Fruit fly (Drosophila melanogaster) whole organism, prepupa: ENCODE data around the gene LpR2.

Source experiments
- CG10631 ChIP-seq: fragments of 200-800 bp; sonication (Bioruptor generic); optimal IDR thresholded peaks from 2 replicates; lab custom pipeline; 2016; ENCODE audit warnings: missing biosample characterization, missing genetic modification characterization
- CG10669 ChIP-seq: fragments of 200-800 bp; sonication (Bioruptor generic); optimal IDR thresholded peaks from 3 replicates; lab custom pipeline; 2018; ENCODE audit warnings: missing biosample characterization, mild to moderate bottlenecking, missing genetic modification characterization, moderate library complexity
- CG11294 ChIP-seq: fragments of 200-800 bp; sonication (Bioruptor generic); IDR thresholded peaks from 2 replicates; pipeline ENCODE4 v1.3.6; 2022; ENCODE audit warnings: missing biosample characterization, missing genetic modification characterization
- CG15336 ChIP-seq: fragments of 200-800 bp; sonication (Bioruptor generic); IDR thresholded peaks from 2 replicates; pipeline ENCODE4 v1.3.6; 2022; ENCODE audit warnings: missing biosample characterization, missing genetic modification characterization
- CG1621 ChIP-seq: fragments of 200-800 bp; sonication (Bioruptor generic); optimal IDR thresholded peaks from 3 replicates; lab custom pipeline; 2018; ENCODE audit warnings: missing biosample characterization, mild to moderate bottlenecking, missing genetic modification characterization
- CG16779 ChIP-seq: fragments of 200-800 bp; sonication (Bioruptor generic); optimal IDR thresholded peaks from 3 replicates; lab custom pipeline; 2017; ENCODE audit warnings: missing biosample characterization, mild to moderate bottlenecking, missing genetic modification characterization
- CG3032 ChIP-seq: fragments of 200-800 bp; optimal IDR thresholded peaks from 2 replicates; lab custom pipeline; 2019; ENCODE audit warnings: missing biosample characterization, mild to moderate bottlenecking, missing genetic modification characterization, moderate library complexity
- CG31627 ChIP-seq: fragments of 200-800 bp; sonication (Bioruptor generic); optimal IDR thresholded peaks from 3 replicates; lab custom pipeline; 2016; ENCODE audit warnings: missing biosample characterization, missing genetic modification characterization
- CG6276 ChIP-seq: fragments of 200-800 bp; sonication (Bioruptor generic); optimal IDR thresholded peaks from 2 replicates; lab custom pipeline; 2017; ENCODE audit warnings: missing biosample characterization, mild to moderate bottlenecking, missing genetic modification characterization
- CG6792 ChIP-seq: fragments of 200-800 bp; sonication (Bioruptor generic); optimal IDR thresholded peaks from 3 replicates; lab custom pipeline; 2016; ENCODE audit warnings: missing biosample characterization, missing genetic modification characterization
- CG6808 ChIP-seq: fragments of 200-800 bp; sonication (Bioruptor generic); optimal IDR thresholded peaks from 3 replicates; lab custom pipeline; 2017; ENCODE audit warnings: missing biosample characterization, missing genetic modification characterization, mild to moderate bottlenecking, moderate library complexity, missing genetic modification reagents
- CG7368 ChIP-seq: fragments of 200-800 bp; sonication (Bioruptor generic); optimal IDR thresholded peaks from 3 replicates; lab custom pipeline; 2016; ENCODE audit warnings: missing biosample characterization, missing genetic modification characterization
- CG8119 ChIP-seq: fragments of 200-800 bp; sonication (Bioruptor generic); IDR thresholded peaks from 3 replicates; pipeline ENCODE4 v1.3.6; 2022; ENCODE audit warnings: missing biosample characterization, missing genetic modification characterization
- CG8319 ChIP-seq: fragments of 200-800 bp; sonication (Bioruptor generic); optimal IDR thresholded peaks from 3 replicates; lab custom pipeline; 2016; ENCODE audit warnings: missing biosample characterization, missing genetic modification characterization
- CG8632 ChIP-seq: fragments of 200-800 bp; sonication (Bioruptor generic); optimal IDR thresholded peaks from 3 replicates; lab custom pipeline; 2016; ENCODE audit warnings: missing biosample characterization, missing genetic modification characterization
- Eip75B ChIP-seq: fragments of 200-800 bp; sonication (Bioruptor generic); optimal IDR thresholded peaks from 3 replicates; lab custom pipeline; 2016; ENCODE audit warnings: missing biosample characterization, missing genetic modification characterization
- Eip93F ChIP-seq: fragments of 200-800 bp; sonication (Bioruptor generic); optimal IDR thresholded peaks from 2 replicates; lab custom pipeline; 2016; ENCODE audit warnings: missing biosample characterization, mild to moderate bottlenecking, missing genetic modification characterization
- Ets21C ChIP-seq: fragments of 200-800 bp; sonication (Bioruptor generic); optimal IDR thresholded peaks from 3 replicates; lab custom pipeline; 2016; ENCODE audit warnings: missing biosample characterization, missing genetic modification characterization
- Gug ChIP-seq: fragments of 200-800 bp; sonication (Bioruptor generic); IDR thresholded peaks from 2 replicates; pipeline ENCODE4 v1.3.6; 2022; ENCODE audit warnings: missing biosample characterization, missing genetic modification characterization
- Hr38 ChIP-seq: sonication (Bioruptor generic); optimal IDR thresholded peaks from 2 replicates; lab custom pipeline; 2016; ENCODE audit warnings: missing biosample characterization, missing genetic modification characterization
- Hr39 ChIP-seq: fragments of 200-800 bp; sonication (Bioruptor generic); optimal IDR thresholded peaks from 2 replicates; lab custom pipeline; 2016; ENCODE audit warnings: missing biosample characterization, missing genetic modification characterization
- Hr4 ChIP-seq: fragments of 200-800 bp; sonication (Bioruptor generic); optimal IDR thresholded peaks from 3 replicates; lab custom pipeline; 2016; ENCODE audit warnings: missing biosample characterization, missing genetic modification characterization
- Lpt ChIP-seq: fragments of 200-800 bp; sonication (Bioruptor generic); optimal IDR thresholded peaks from 3 replicates; lab custom pipeline; 2016; ENCODE audit warnings: missing biosample characterization, missing genetic modification characterization
- Met ChIP-seq: fragments of 200-800 bp; sonication (Bioruptor generic); optimal IDR thresholded peaks from 3 replicates; lab custom pipeline; 2016; ENCODE audit warnings: missing biosample characterization, missing genetic modification characterization
- Smox ChIP-seq: fragments of 200-800 bp; sonication (Bioruptor generic); optimal IDR thresholded peaks from 3 replicates; lab custom pipeline; 2016; ENCODE audit warnings: missing biosample characterization, missing genetic modification characterization
- Sox102F ChIP-seq: fragments of 200-800 bp; sonication (Bioruptor generic); optimal IDR thresholded peaks from 2 replicates; lab custom pipeline; 2016; ENCODE audit warnings: missing biosample characterization, mild to moderate bottlenecking, missing genetic modification characterization
- Sox14 ChIP-seq: fragments of 200-800 bp; sonication (Bioruptor generic); optimal IDR thresholded peaks from 3 replicates; lab custom pipeline; 2016; ENCODE audit warnings: missing biosample characterization, missing genetic modification characterization
- achi ChIP-seq: fragments of 200-800 bp; sonication (Bioruptor generic); optimal IDR thresholded peaks from 3 replicates; lab custom pipeline; 2016; ENCODE audit warnings: missing biosample characterization, missing genetic modification characterization
- acj6 ChIP-seq: fragments of 200-800 bp; sonication (Bioruptor generic); optimal IDR thresholded peaks from 3 replicates; lab custom pipeline; 2016; ENCODE audit warnings: missing biosample characterization, missing genetic modification characterization
- cyc ChIP-seq: fragments of 200-800 bp; sonication (Bioruptor generic); optimal IDR thresholded peaks from 3 replicates; lab custom pipeline; 2016; ENCODE audit warnings: missing biosample characterization, missing genetic modification characterization
- dsx ChIP-seq: fragments of 200-800 bp; optimal IDR thresholded peaks from 3 replicates; lab custom pipeline; 2019; ENCODE audit warnings: missing biosample characterization, mild to moderate bottlenecking, missing genetic modification characterization, moderate library complexity; ENCODE audit not compliant: poor library complexity, severe bottlenecking
- eg ChIP-seq: fragments of 200-800 bp; sonication (Bioruptor generic); IDR thresholded peaks from 3 replicates; pipeline ENCODE4 v1.3.6; 2022; ENCODE audit warnings: missing biosample characterization, missing genetic modification characterization
- esn ChIP-seq: fragments of 200-800 bp; sonication (Bioruptor generic); optimal IDR thresholded peaks from 2 replicates; lab custom pipeline; 2016; ENCODE audit warnings: missing biosample characterization, mild to moderate bottlenecking, missing genetic modification characterization, moderate library complexity
- fd59A ChIP-seq: fragments of 200-800 bp; sonication (Bioruptor generic); optimal IDR thresholded peaks from 2 replicates; lab custom pipeline; 2017; ENCODE audit warnings: missing biosample characterization, mild to moderate bottlenecking, missing genetic modification characterization, missing genetic modification reagents
- fd85E ChIP-seq: fragments of 200-800 bp; sonication (Bioruptor generic); optimal IDR thresholded peaks from 3 replicates; lab custom pipeline; 2016; ENCODE audit warnings: missing biosample characterization, missing genetic modification characterization
- fkh ChIP-seq: fragments of 200-800 bp; sonication (Bioruptor generic); optimal IDR thresholded peaks from 3 replicates; lab custom pipeline; 2017; ENCODE audit warnings: missing biosample characterization, mild to moderate bottlenecking, missing genetic modification characterization, moderate library complexity
- lz ChIP-seq: fragments of 200-800 bp; sonication (Bioruptor generic); optimal IDR thresholded peaks from 3 replicates; lab custom pipeline; 2016; ENCODE audit warnings: missing biosample characterization, missing genetic modification characterization
- net ChIP-seq: fragments of 200-800 bp; sonication (Bioruptor generic); optimal IDR thresholded peaks from 3 replicates; lab custom pipeline; 2016; ENCODE audit warnings: missing biosample characterization, missing genetic modification characterization
- salr ChIP-seq, 2 experiments: fragments of 200-800 bp; sonication (Bioruptor generic); optimal IDR thresholded peaks; 3 replicates each; lab custom pipeline; 2016 to 2018; ENCODE audit warnings: missing biosample characterization in 2 of 2, missing genetic modification characterization in 2 of 2, mild to moderate bottlenecking in 1 of 2
- spab ChIP-seq: fragments of 200-800 bp; sonication (Bioruptor generic); optimal IDR thresholded peaks from 2 replicates; lab custom pipeline; 2017; ENCODE audit warnings: missing biosample characterization, mild to moderate bottlenecking, missing genetic modification characterization, missing genetic modification reagents
- ss ChIP-seq, 2 experiments: fragments of 200-800 bp; sonication (Bioruptor generic); optimal IDR thresholded peaks; 2 replicates in 1 of 2; 3 replicates in 1 of 2; lab custom pipeline; 2017 to 2018; ENCODE audit warnings: mild to moderate bottlenecking in 2 of 2, missing biosample characterization in 2 of 2, missing genetic modification characterization in 2 of 2, moderate library complexity in 1 of 2
- svp ChIP-seq: fragments of 200-800 bp; sonication (Bioruptor generic); peaks from one replicate; lab custom pipeline; 2016; ENCODE audit warnings: missing biosample characterization, missing genetic modification characterization
- topi ChIP-seq: fragments of 200-800 bp; sonication (Bioruptor generic); optimal IDR thresholded peaks from 3 replicates; lab custom pipeline; 2016; ENCODE audit warnings: missing biosample characterization, missing genetic modification characterization
- vri ChIP-seq: fragments of 200-800 bp; sonication (Bioruptor generic); optimal IDR thresholded peaks from 3 replicates; lab custom pipeline; 2016; ENCODE audit warnings: missing biosample characterization, mild to moderate bottlenecking, missing genetic modification characterization

LpR2 gene

DNA sequence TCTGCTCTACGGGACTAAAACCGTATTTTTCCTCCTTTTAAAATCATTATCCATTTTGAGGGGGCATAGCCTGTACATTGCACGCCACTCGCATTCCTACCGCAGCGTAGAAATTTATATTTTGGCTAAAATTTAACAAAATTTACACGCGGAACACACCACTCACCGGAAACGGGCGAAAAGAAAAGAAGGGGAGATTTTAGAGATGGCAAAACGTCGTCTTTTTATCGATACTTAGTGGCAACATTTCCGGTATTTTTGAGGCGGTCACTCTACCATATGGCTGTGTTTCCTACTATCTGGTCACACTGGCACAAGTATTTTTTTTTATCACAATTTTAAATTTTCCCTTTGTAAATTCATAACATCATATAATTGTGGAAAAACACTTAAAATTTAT is 55.4 kb downstream of the LpR2 start, which contains the start of gene RpL27 (continued):
- TF ChIP-seq spab (GFP tag; lab: Kevin White, UChicago), result peak; percentile 32
- peak; percentile 65 to 81 for TF ChIP-seq ss (GFP tag; optimal IDR thresholded peaks at IDR 0.05; lab: Kevin White, UChicago)
- no peak for TF ChIP-seq Hr38
- no peak for TF ChIP-seq dsx (GFP tag; lab: Kevin White, UChicago)
- TF ChIP-seq acj6 (GFP tag; lab: Kevin White, UChicago), result peak; percentile 56
- TF ChIP-seq Hr4 (GFP tag; lab: Kevin White, UChicago), result peak; percentile 11
- TF ChIP-seq CG3032 (tag; lab: Kevin White, UChicago), result peak; percentile 52
- peak in 1 of 2 experiments; percentile 54 for TF ChIP-seq salr (GFP tag; optimal IDR thresholded peaks at IDR 0.05; lab: Kevin White, UChicago)
- TF ChIP-seq CG11294 (GFP tag; lab: Robert Waterston, UW), result no peak
- peak; percentile 76 for TF ChIP-seq Sox102F
- TF ChIP-seq CG6792, result peak; percentile 61
- TF ChIP-seq CG10631, result no peak
- peak; percentile 80 for TF ChIP-seq fd85E (GFP tag; lab: Kevin White, UChicago)
- TF ChIP-seq CG31627 (GFP tag; lab: Kevin White, UChicago), result peak; percentile 56
- no peak for TF ChIP-seq CG6276 (GFP tag; lab: Kevin White, UChicago)
- TF ChIP-seq Smox (GFP tag; lab: Kevin White, UChicago), result peak; percentile 59
- TF ChIP-seq CG10669 (GFP tag; lab: Kevin White, UChicago), result peak; percentile 55
- peak; percentile 60 for TF ChIP-seq achi (GFP tag; lab: Kevin White, UChicago)
- no peak for TF ChIP-seq CG8119
- TF ChIP-seq CG1621 (tag; lab: Kevin White, UChicago), result peak; percentile 55
- TF ChIP-seq fkh (GFP tag; lab: Kevin White, UChicago), result no peak
- peak; percentile 80 for TF ChIP-seq vri (GFP tag; lab: Kevin White, UChicago)
- no peak for TF ChIP-seq Gug (GFP tag; lab: Robert Waterston, UW)
- TF ChIP-seq Hr39 (GFP tag; lab: Kevin White, UChicago), result peak; percentile 58
- TF ChIP-seq Met (GFP tag; lab: Kevin White, UChicago), result peak; percentile 75
- TF ChIP-seq CG8632 (GFP tag; lab: Kevin White, UChicago), result no peak
- peak; percentile 47 for TF ChIP-seq CG8319
- peak; percentile 61 for TF ChIP-seq CG7368 (GFP tag; lab: Kevin White, UChicago)
- peak; percentile 21; the same call in 1 of the 2 replicates for TF ChIP-seq CG15336 (GFP tag; lab: Robert Waterston, UW)
- peak; percentile 66 for TF ChIP-seq svp
- TF ChIP-seq Ets21C, result peak; percentile 44
- peak; percentile 74 for TF ChIP-seq net (GFP tag; lab: Kevin White, UChicago)
- TF ChIP-seq cyc (GFP tag; lab: Kevin White, UChicago), result peak; percentile 70
- TF ChIP-seq Eip93F (GFP tag; lab: Kevin White, UChicago), result peak; percentile 25
- TF ChIP-seq lz (GFP tag; lab: Kevin White, UChicago), result peak; percentile 78
- TF ChIP-seq Lpt (GFP tag; lab: Kevin White, UChicago), result no peak
- peak; percentile 73 for TF ChIP-seq CG6808
- TF ChIP-seq esn (GFP tag; lab: Kevin White, UChicago), result peak; percentile 83
- TF ChIP-seq CG16779 (tag; lab: Kevin White, UChicago), result no peak
- TF ChIP-seq fd59A (GFP tag; lab: Kevin White, UChicago), result peak; percentile 4
- TF ChIP-seq Eip75B (GFP tag; lab: Kevin White, UChicago), result peak; percentile 71
- TF ChIP-seq Sox14 (GFP tag; lab: Kevin White, UChicago), result peak; percentile 58
- no peak; the same call in 2 of the 3 replicates for TF ChIP-seq eg
- peak; percentile 81 for TF ChIP-seq topi (GFP tag; lab: Kevin White, UChicago)
